Fruit fly (Drosophila melanogaster) whole organism, embryonic: ENCODE measurements around the gene Gnmt.

Source experiments
- Awh ChIP-seq: fragments of 200-800 bp; sonication (Bioruptor generic); IDR thresholded peaks from 2 replicates; pipeline ENCODE4, ENCODE4 v1.3.6; 2022; ENCODE audit warnings: missing biosample characterization, missing genetic modification characterization
- CG14667 ChIP-seq: fragments of 200-800 bp; sonication (Bioruptor generic); IDR thresholded peaks from 2 replicates; pipeline ENCODE4 v1.3.6; 2022; ENCODE audit warnings: missing biosample characterization, missing genetic modification characterization
- CG16813 ChIP-seq: fragments of 200-800 bp; sonication (Bioruptor generic); IDR thresholded peaks from 3 replicates; pipeline ENCODE4 v1.3.6; 2022; ENCODE audit warnings: missing biosample characterization, missing genetic modification characterization; ENCODE audit not compliant: partially characterized antibody
- CG16863 ChIP-seq: fragments of 200-800 bp; sonication (Bioruptor generic); optimal IDR thresholded peaks from 3 replicates; lab custom pipeline; 2016; ENCODE audit warnings: missing biosample characterization, missing genetic modification characterization
- CG17328 ChIP-seq: fragments of 200-800 bp; sonication (Bioruptor generic); IDR thresholded peaks from 2 replicates; pipeline ENCODE4 v1.3.6; 2022; ENCODE audit warnings: missing biosample characterization, missing genetic modification characterization
- CG17612 ChIP-seq: fragments of 200-800 bp; sonication (Bioruptor generic); IDR thresholded peaks from 2 replicates; pipeline ENCODE4 v1.3.6; 2022; ENCODE audit warnings: missing biosample characterization, missing genetic modification characterization
- CG2678 ChIP-seq: fragments of 200-800 bp; sonication (Bioruptor generic); optimal IDR thresholded peaks from 3 replicates; lab custom pipeline; 2019; ENCODE audit warnings: missing biosample characterization, mild to moderate bottlenecking, missing genetic modification characterization, moderate library complexity
- CG2712 ChIP-seq: fragments of 200-800 bp; optimal IDR thresholded peaks from 3 replicates; lab custom pipeline; 2019; ENCODE audit warnings: missing biosample characterization, mild to moderate bottlenecking, missing genetic modification characterization, moderate library complexity
- CG33213 ChIP-seq: fragments of 200-800 bp; sonication (Bioruptor generic); optimal IDR thresholded peaks from 3 replicates; lab custom pipeline; 2016; ENCODE audit warnings: missing biosample characterization, missing genetic modification characterization
- CG33557 ChIP-seq: fragments of 200-800 bp; sonication (Bioruptor generic); optimal IDR thresholded peaks from 2 replicates; lab custom pipeline; 2019; ENCODE audit warnings: missing biosample characterization, mild to moderate bottlenecking, missing genetic modification characterization, moderate library complexity
- CG42726 ChIP-seq: fragments of 200-800 bp; sonication (Bioruptor generic); IDR thresholded peaks from 2 replicates; pipeline ENCODE4 v1.3.6; 2022; ENCODE audit warnings: missing biosample characterization, missing genetic modification characterization; ENCODE audit not compliant: partially characterized antibody
- CG4328 ChIP-seq: fragments of 200-800 bp; sonication (Bioruptor generic); optimal IDR thresholded peaks from 3 replicates; lab custom pipeline; 2017; ENCODE audit warnings: missing biosample characterization, missing genetic modification reagents, missing genetic modification characterization
- CG5245 ChIP-seq: fragments of 200-800 bp; sonication (Bioruptor generic); optimal IDR thresholded peaks from 3 replicates; lab custom pipeline; 2016; ENCODE audit warnings: missing biosample characterization, missing genetic modification characterization
- CG6791 ChIP-seq: fragments of 200-800 bp; sonication (Bioruptor generic); IDR thresholded peaks from 3 replicates; pipeline ENCODE4 v1.3.6; 2022; ENCODE audit warnings: missing biosample characterization, missing genetic modification characterization; ENCODE audit not compliant: partially characterized antibody
- CG7357 ChIP-seq: fragments of 200-800 bp; sonication (Bioruptor generic); IDR thresholded peaks from 3 replicates; pipeline ENCODE4 v1.3.6; 2022; ENCODE audit warnings: missing biosample characterization, missing genetic modification characterization
- CG7963 ChIP-seq: fragments of 200-800 bp; sonication (Bioruptor generic); IDR thresholded peaks from 3 replicates; pipeline ENCODE4 v1.3.6; 2022; ENCODE audit warnings: missing biosample characterization, missing genetic modification characterization; ENCODE audit not compliant: partially characterized antibody
- CG8388 ChIP-seq: fragments of 200-800 bp; sonication (Bioruptor generic); optimal IDR thresholded peaks from 2 replicates; lab custom pipeline; 2019; ENCODE audit warnings: missing biosample characterization, mild to moderate bottlenecking, missing genetic modification characterization, moderate library complexity
- CG8944 ChIP-seq: fragments of 200-800 bp; sonication (Bioruptor generic); optimal IDR thresholded peaks from 3 replicates; lab custom pipeline; 2016; ENCODE audit warnings: missing biosample characterization, missing genetic modification characterization
- CG9215 ChIP-seq: fragments of 200-800 bp; sonication (Bioruptor generic); IDR thresholded peaks from 2 replicates; pipeline ENCODE4 v1.3.6; 2022; ENCODE audit warnings: missing biosample characterization, missing genetic modification characterization
- CG9797 ChIP-seq: fragments of 200-800 bp; sonication (Bioruptor generic); optimal IDR thresholded peaks from 3 replicates; lab custom pipeline; 2018; ENCODE audit warnings: missing biosample characterization, mild to moderate bottlenecking, missing genetic modification characterization
- D19B ChIP-seq: fragments of 200-800 bp; sonication (Bioruptor generic); optimal IDR thresholded peaks from 2 replicates; lab custom pipeline; 2017; ENCODE audit warnings: missing biosample characterization, mild to moderate bottlenecking, missing genetic modification characterization
- Dfd ChIP-seq, 2 experiments: fragments of >200 bp; optimal IDR thresholded peaks; 2 replicates each; lab custom pipeline; 2017; ENCODE audit warnings: missing biosample characterization in 2 of 2, missing genetic modification characterization in 2 of 2
- Doc2 ChIP-seq: fragments of 200-800 bp; sonication (Bioruptor generic); IDR thresholded peaks from 2 replicates; pipeline ENCODE4 v1.3.6; 2022; ENCODE audit warnings: missing biosample characterization, missing genetic modification characterization
- E2f1 ChIP-seq: fragments of 200-800 bp; sonication (Bioruptor generic); IDR thresholded peaks from 2 replicates; pipeline ENCODE4 v1.3.6; 2022; ENCODE audit warnings: missing biosample characterization, missing genetic modification characterization
- ERR ChIP-seq: fragments of 200-800 bp; sonication (Bioruptor generic); optimal IDR thresholded peaks from 2 replicates; lab custom pipeline; 2016; ENCODE audit warnings: missing biosample characterization, missing genetic modification characterization
- Gsc ChIP-seq: fragments of 200-800 bp; sonication (Bioruptor generic); IDR thresholded peaks from 2 replicates; pipeline ENCODE4 v1.3.6; 2022; ENCODE audit warnings: missing biosample characterization, missing genetic modification characterization
- Gug ChIP-seq: fragments of 200-800 bp; sonication (Bioruptor generic); IDR thresholded peaks from 4 replicates; pipeline ENCODE4 v1.3.6; 2022; ENCODE audit warnings: missing biosample characterization, missing genetic modification characterization
- HLHmδ ChIP-seq: fragments of 200-800 bp; sonication (Bioruptor generic); optimal IDR thresholded peaks from 2 replicates; lab custom pipeline; 2018; ENCODE audit warnings: missing biosample characterization, mild to moderate bottlenecking, missing genetic modification characterization, moderate library complexity
- Hr39 ChIP-seq: fragments of >200 bp; optimal IDR thresholded peaks from 2 replicates; lab custom pipeline; 2017
- Hr51 ChIP-seq, 2 experiments: fragments of 200-800 bp; sonication (Bioruptor generic); optimal IDR thresholded peaks; 2 replicates in 1 of 2; 3 replicates in 1 of 2; lab custom pipeline; 2016 to 2018; ENCODE audit warnings: missing biosample characterization in 2 of 2, missing genetic modification characterization in 2 of 2, mild to moderate bottlenecking in 1 of 2, moderate library complexity in 1 of 2
- Lpt ChIP-seq: fragments of >200 bp; optimal IDR thresholded peaks from 2 replicates; lab custom pipeline; 2018; ENCODE audit warnings: missing biosample characterization, missing genetic modification characterization
- Neu2 ChIP-seq: fragments of 200-800 bp; sonication (Bioruptor generic); optimal IDR thresholded peaks from 3 replicates; lab custom pipeline; 2016; ENCODE audit warnings: missing biosample characterization, missing genetic modification characterization, borderline replicate concordance
- Nf-YC ChIP-seq: fragments of 200-800 bp; optimal IDR thresholded peaks from 3 replicates; lab custom pipeline; 2019; ENCODE audit warnings: missing biosample characterization, mild to moderate bottlenecking, missing genetic modification characterization, moderate library complexity
- Ssrp ChIP-seq: fragments of 200-800 bp; sonication (Bioruptor generic); optimal IDR thresholded peaks from 2 replicates; lab custom pipeline; 2018; ENCODE audit warnings: missing biosample characterization, mild to moderate bottlenecking, missing genetic modification characterization, moderate library complexity
- Taf1 ChIP-seq: fragments of 200-800 bp; sonication (Bioruptor generic); IDR thresholded peaks from 2 replicates; pipeline ENCODE4 v1.3.6; 2022; ENCODE audit warnings: missing biosample characterization, missing genetic modification characterization
- Tbp ChIP-seq: fragments of >200 bp; optimal IDR thresholded peaks from 2 replicates; lab custom pipeline; 2018; ENCODE audit warnings: missing biosample characterization, missing genetic modification characterization
- Xrp1 ChIP-seq: fragments of 200-800 bp; sonication (Bioruptor generic); IDR thresholded peaks from 2 replicates; pipeline ENCODE4 v1.3.6; 2022; ENCODE audit warnings: missing biosample characterization, missing genetic modification characterization
- dm ChIP-seq: fragments of 200-800 bp; sonication (Bioruptor generic); optimal IDR thresholded peaks from 3 replicates; lab custom pipeline; 2016; ENCODE audit warnings: missing biosample characterization, missing genetic modification characterization
- fru ChIP-seq: fragments of >200 bp; optimal IDR thresholded peaks from 2 replicates; lab custom pipeline; 2017
- hkb ChIP-seq, 2 experiments: fragments of 200-800 bp in 1 of 2; fragments of >200 bp in 1 of 2; sonication (Bioruptor generic) in 1 of 2; IDR thresholded peaks in 1 of 2; optimal IDR thresholded peaks in 1 of 2; 2 replicates each; pipeline versions ENCODE4 v1.3.6 to Lab custom; 2017 to 2022; ENCODE audit warnings: missing biosample characterization in 1 of 2, missing genetic modification characterization in 1 of 2
- insv ChIP-seq, 2 experiments: fragments of 200-800 bp; sonication (Bioruptor generic); optimal IDR thresholded peaks; 3 replicates each; lab custom pipeline; 2016 to 2018; ENCODE audit warnings: missing biosample characterization in 2 of 2, missing genetic modification characterization in 2 of 2
- jing ChIP-seq: fragments of 200-800 bp; sonication (Bioruptor generic); optimal IDR thresholded peaks from 2 replicates; lab custom pipeline; 2018; ENCODE audit warnings: missing biosample characterization, mild to moderate bottlenecking, missing genetic modification characterization
- knrl ChIP-seq: fragments of 200-800 bp; sonication (Bioruptor generic); IDR thresholded peaks from 3 replicates; pipeline ENCODE4 v1.3.6; 2022; ENCODE audit warnings: missing biosample characterization, missing genetic modification characterization; ENCODE audit not compliant: partially characterized antibody
- lab ChIP-seq: fragments of 200-800 bp; sonication (Bioruptor generic); optimal IDR thresholded peaks from 3 replicates; lab custom pipeline; 2017; ENCODE audit warnings: missing biosample characterization, missing genetic modification characterization, mild to moderate bottlenecking, moderate library complexity, missing genetic modification reagents
- lbe ChIP-seq: fragments of 200-800 bp; sonication (Bioruptor generic); optimal IDR thresholded peaks from 2 replicates; lab custom pipeline; 2016; ENCODE audit warnings: missing biosample characterization, mild to moderate bottlenecking, missing genetic modification characterization
- otp ChIP-seq: fragments of 200-800 bp; sonication (Bioruptor generic); IDR thresholded peaks from 3 replicates; pipeline ENCODE4, ENCODE4 v1.3.6; 2022; ENCODE audit warnings: missing biosample characterization, missing genetic modification characterization
- run ChIP-seq: fragments of 200-800 bp; sonication (Bioruptor generic); optimal IDR thresholded peaks from 3 replicates; lab custom pipeline; 2018; ENCODE audit warnings: missing biosample characterization, mild to moderate bottlenecking, missing genetic modification characterization
- tll ChIP-seq, 2 experiments: fragments of 200-800 bp in 1 of 2; fragments of >200 bp in 1 of 2; sonication (Bioruptor generic) in 1 of 2; optimal IDR thresholded peaks; 2 replicates each; lab custom pipeline; 2017 to 2019; ENCODE audit warnings: missing biosample characterization in 2 of 2, missing genetic modification characterization in 2 of 2, mild to moderate bottlenecking in 1 of 2, moderate library complexity in 1 of 2
- tx ChIP-seq: fragments of 200-800 bp; sonication (Bioruptor generic); optimal IDR thresholded peaks from 2 replicates; lab custom pipeline; 2016; ENCODE audit warnings: missing biosample characterization, missing genetic modification characterization

Gene Gnmt

dm6 chr3R:12653511-12654252 lies 20.7 kb upstream of the Gnmt start (continued):
- no peak for TF ChIP-seq Lpt
- TF ChIP-seq CG16813, result no peak
- no peak for TF ChIP-seq HLHmδ
- peak; percentile 66 for TF ChIP-seq ERR (GFP tag; lab: Kevin White, UChicago)
- peak; percentile 81 for TF ChIP-seq CG7357 (GFP tag; lab: Robert Waterston, UW)
- TF ChIP-seq CG8944 (GFP tag; lab: Kevin White, UChicago), result peak; percentile 86
- TF ChIP-seq fru (lab: Kevin White, UChicago), result no peak
- TF ChIP-seq CG9215, result peak; percentile 83
- TF ChIP-seq Tbp, result no peak
- peak; percentile 36; the same call in 1 of the 3 replicates for TF ChIP-seq otp (GFP tag; lab: Robert Waterston, UW)
- peak; percentile 40 to 94 for TF ChIP-seq Hr51 (GFP tag; optimal IDR thresholded peaks at IDR 0.05; lab: Kevin White, UChicago)
- TF ChIP-seq knrl, result no peak
- TF ChIP-seq CG42726 (GFP tag; lab: Robert Waterston, UW), result no peak
- no peak for TF ChIP-seq insv (GFP tag; optimal IDR thresholded peaks at IDR 0.05; lab: Kevin White, UChicago)
- TF ChIP-seq Dfd (GFP tag; optimal IDR thresholded peaks at IDR 0.05; lab: Kevin White, UChicago), result no peak
- no peak for TF ChIP-seq hkb (optimal IDR thresholded peaks at IDR 0.05; lab: Kevin White, UChicago)
- TF ChIP-seq hkb (GFP tag; IDR thresholded peaks at IDR 0.05; lab: Robert Waterston, UW), result peak; percentile 91
- TF ChIP-seq CG7963 (GFP tag; lab: Robert Waterston, UW), result no peak
- peak; percentile 77 for TF ChIP-seq dm
- TF ChIP-seq Xrp1 (GFP tag; lab: Robert Waterston, UW), result peak; percentile 64
- peak; percentile 74 for TF ChIP-seq E2f1 (GFP tag; lab: Robert Waterston, UW)
- TF ChIP-seq CG4328 (GFP tag; lab: Kevin White, UChicago), result peak; percentile 49
- TF ChIP-seq CG17328, result peak; percentile 66
- no peak for TF ChIP-seq lbe
- peak; percentile 72 for TF ChIP-seq CG8388 (GFP tag; lab: Kevin White, UChicago)
- peak; percentile 87 for TF ChIP-seq Ssrp
- TF ChIP-seq Gug, result peak; percentile 81
- peak; percentile 81 for TF ChIP-seq lab
- TF ChIP-seq Hr39 (lab: Kevin White, UChicago), result no peak
- peak; percentile 84 for TF ChIP-seq CG16863 (GFP tag; lab: Kevin White, UChicago)
- TF ChIP-seq CG2678 (tag; lab: Kevin White, UChicago), result peak; percentile 90
- peak; percentile 72 for TF ChIP-seq tx (GFP tag; lab: Kevin White, UChicago)
- TF ChIP-seq Taf1 (GFP tag; lab: Robert Waterston, UW), result peak; percentile 52; the same call in 1 of the 2 replicates
- no peak for TF ChIP-seq tll (GFP tag; optimal IDR thresholded peaks at IDR 0.05; lab: Kevin White, UChicago)
- no peak for TF ChIP-seq Neu2 (GFP tag; lab: Kevin White, UChicago)
- TF ChIP-seq CG33213 (GFP tag; lab: Kevin White, UChicago), result peak; percentile 64
- TF ChIP-seq CG17612 (GFP tag; lab: Robert Waterston, UW), result peak; percentile 64; the same call in 1 of the 2 replicates
- peak; percentile 58 for TF ChIP-seq Nf-YC (tag; lab: Kevin White, UChicago)
- TF ChIP-seq CG33557 (GFP tag; lab: Kevin White, UChicago), result no peak
- TF ChIP-seq Awh (GFP tag; lab: Robert Waterston, UW), result peak; percentile 73; the same call in 1 of the 2 replicates
- no peak for TF ChIP-seq CG6791 (GFP tag; lab: Robert Waterston, UW)
- TF ChIP-seq CG5245 (GFP tag; lab: Kevin White, UChicago), result peak; percentile 58
- peak; percentile 76 for TF ChIP-seq run (tag; lab: Kevin White, UChicago)
- 0 out of 2 replicates have a peak, but pooled peaks have one; percentile 38 for TF ChIP-seq Doc2 (GFP tag; lab: Robert Waterston, UW)
- TF ChIP-seq D19B (GFP tag; lab: Kevin White, UChicago), result peak; percentile 70
- TF ChIP-seq jing (GFP tag; lab: Kevin White, UChicago), result peak; percentile 82
- TF ChIP-seq CG14667 (GFP tag; lab: Robert Waterston, UW), result peak; percentile 76
- peak; percentile 81 for TF ChIP-seq CG2712 (tag; lab: Kevin White, UChicago)
- TF ChIP-seq Gsc (GFP tag; lab: Robert Waterston, UW), result peak; percentile 78
- TF ChIP-seq CG9797 (GFP tag; lab: Kevin White, UChicago), result no peak
